ENCODE assay signal across 5 fruit fly cellular contexts in the genomic region with DNA sequence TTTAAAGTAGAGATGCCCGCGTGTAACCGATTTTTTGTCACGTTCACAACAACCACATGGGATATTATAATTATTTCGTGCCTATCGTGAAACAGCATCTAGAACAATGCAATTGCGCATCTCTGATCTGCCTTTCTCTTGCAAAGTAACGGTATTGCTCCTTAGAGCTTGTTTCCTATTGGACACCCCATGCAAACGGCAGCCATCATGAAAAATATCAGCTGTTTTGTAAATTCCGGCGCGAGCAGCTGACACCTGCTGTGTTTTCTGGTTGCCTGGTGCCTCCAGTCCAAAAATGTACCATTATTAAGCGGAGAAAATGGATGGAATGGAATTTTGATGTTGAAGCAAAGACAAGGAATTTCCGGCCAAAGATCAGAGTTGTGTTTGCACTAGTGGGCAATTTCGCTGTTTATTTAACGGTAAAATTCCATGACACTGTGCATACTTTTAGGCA.
TF ChIP-seq lines count a peak whose summit lies in the region.

No protein-coding gene starts in this region.

- peak; percentile 34 for TF ChIP-seq CTCF in whole organism, embryonic (GFP tag; optimal IDR thresholded peaks at IDR 0.05; lab: Kevin White, UChicago)

TF ChIP-seq in whole organism, adult, 20 proteins besides CTCF, POLR2A, EP300 and RAD21:
- TF ChIP-seq CG11617 (GFP tag; optimal IDR thresholded peaks at IDR 0.05; lab: Kevin White, UChicago): peak; percentile 26
- peak; percentile 80 for TF ChIP-seq bab1 (GFP tag; optimal IDR thresholded peaks at IDR 0.05; lab: Kevin White, UChicago)
- TF ChIP-seq tj (GFP tag; optimal IDR thresholded peaks at IDR 0.05; lab: Kevin White, UChicago): peak; percentile 52
- no peak for TF ChIP-seq cic (GFP tag; optimal IDR thresholded peaks at IDR 0.05; lab: Kevin White, UChicago)
- TF ChIP-seq Mnt (GFP tag; optimal IDR thresholded peaks at IDR 0.05; lab: Kevin White, UChicago): no peak
- TF ChIP-seq toe (GFP tag; optimal IDR thresholded peaks at IDR 0.05; lab: Kevin White, UChicago): no peak
- peak; percentile 96 for TF ChIP-seq pad (GFP tag; optimal IDR thresholded peaks at IDR 0.05; lab: Kevin White, UChicago)
- peak; percentile 14 for TF ChIP-seq CG1620 (GFP tag; optimal IDR thresholded peaks at IDR 0.05; lab: Kevin White, UChicago)
- TF ChIP-seq ovo (GFP tag; optimal IDR thresholded peaks at IDR 0.05; lab: Kevin White, UChicago): peak; percentile 93

TF ChIP-seq in whole organism, embryonic, 481 proteins besides CTCF, POLR2A, EP300 and RAD21 (continues in another document):
- TF ChIP-seq CG3163 (GFP tag; optimal IDR thresholded peaks at IDR 0.05; lab: Kevin White, UChicago) (no peak), gcm (GFP tag; optimal IDR thresholded peaks at IDR 0.05; lab: Kevin White, UChicago) (peak; percentile 20), CG2129 (GFP tag; IDR thresholded peaks at IDR 0.05; lab: Robert Waterston, UW; ENCODE audit: partially characterized antibody) (peak; percentile 86), Lim3 (GFP tag; IDR thresholded peaks at IDR 0.05; lab: Robert Waterston, UW) (no peak), Elba2 (GFP tag; optimal IDR thresholded peaks at IDR 0.05; lab: Kevin White, UChicago) (peak; percentile 100), sens (GFP tag; lab: Kevin White, UChicago) (peak; percentile 74), Mes4 (GFP tag; optimal IDR thresholded peaks at IDR 0.05; lab: Kevin White, UChicago) (peak; percentile 9), CG12659 (GFP tag; optimal IDR thresholded peaks at IDR 0.05; lab: Kevin White, UChicago) (peak; percentile 12), kah (GFP tag; optimal IDR thresholded peaks at IDR 0.05; lab: Kevin White, UChicago) (no peak), dpn (GFP tag; optimal IDR thresholded peaks at IDR 0.05; lab: Kevin White, UChicago) (peak in 1 of 2 experiments; percentile 7), Ada2b (GFP tag; IDR thresholded peaks at IDR 0.05; lab: Robert Waterston, UW) (no peak), bbx (GFP tag; IDR thresholded peaks at IDR 0.05; lab: Robert Waterston, UW; ENCODE audit: partially characterized antibody) (peak; percentile 85), CG31224 (GFP tag; IDR thresholded peaks at IDR 0.05; lab: Robert Waterston, UW) (peak; percentile 71), E2f2 (GFP tag; IDR thresholded peaks at IDR 0.05; lab: Robert Waterston, UW) (peak; percentile 30; the same call in 1 of the 2 replicates), hbn (GFP tag; IDR thresholded peaks at IDR 0.05; lab: Robert Waterston, UW; ENCODE audit: partially characterized antibody) (peak; percentile 59), CG34224 (GFP tag; IDR thresholded peaks at IDR 0.05; lab: Robert Waterston, UW; ENCODE audit: partially characterized antibody) (peak; percentile 79), fd102C (GFP tag; optimal IDR thresholded peaks at IDR 0.05; lab: Kevin White, UChicago) (peak; percentile 19), CG6254 (GFP tag; optimal IDR thresholded peaks at IDR 0.05; lab: Kevin White, UChicago) (peak; percentile 2)

TF ChIP-seq in whole organism, prepupa, 60 proteins besides CTCF, POLR2A, EP300 and RAD21:
- peak; percentile 15 for TF ChIP-seq Met (GFP tag; optimal IDR thresholded peaks at IDR 0.05; lab: Kevin White, UChicago)
- TF ChIP-seq svp (GFP tag; lab: Kevin White, UChicago): peak; percentile 77
- TF ChIP-seq Sox14 (GFP tag; optimal IDR thresholded peaks at IDR 0.05; lab: Kevin White, UChicago): peak; percentile 6
- no peak for TF ChIP-seq CG10631 (GFP tag; optimal IDR thresholded peaks at IDR 0.05; lab: Kevin White, UChicago)
- TF ChIP-seq CG6854 (GFP tag; optimal IDR thresholded peaks at IDR 0.05; lab: Kevin White, UChicago): peak; percentile 64
- TF ChIP-seq lz (GFP tag; optimal IDR thresholded peaks at IDR 0.05; lab: Kevin White, UChicago): peak; percentile 6
- peak; percentile 38 for TF ChIP-seq Sox102F (GFP tag; optimal IDR thresholded peaks at IDR 0.05; lab: Kevin White, UChicago)
- TF ChIP-seq vri (GFP tag; optimal IDR thresholded peaks at IDR 0.05; lab: Kevin White, UChicago): no peak
- TF ChIP-seq CG10669 (GFP tag; optimal IDR thresholded peaks at IDR 0.05; lab: Kevin White, UChicago): peak; percentile 19
- TF ChIP-seq CG6792 (GFP tag; optimal IDR thresholded peaks at IDR 0.05; lab: Kevin White, UChicago): peak; percentile 30
- TF ChIP-seq Eip93F (GFP tag; optimal IDR thresholded peaks at IDR 0.05; lab: Kevin White, UChicago): no peak
- TF ChIP-seq Ets21C (GFP tag; optimal IDR thresholded peaks at IDR 0.05; lab: Kevin White, UChicago): peak; percentile 13
- TF ChIP-seq topi (GFP tag; optimal IDR thresholded peaks at IDR 0.05; lab: Kevin White, UChicago): peak; percentile 31
- TF ChIP-seq Eip78C (GFP tag; lab: Kevin White, UChicago): peak; percentile 85
- TF ChIP-seq OdsH (GFP tag; optimal IDR thresholded peaks at IDR 0.05; lab: Kevin White, UChicago): no peak
- TF ChIP-seq ss (GFP tag; optimal IDR thresholded peaks at IDR 0.05; lab: Kevin White, UChicago): peak; percentile 54 to 73
- peak; percentile 52 for TF ChIP-seq esn (GFP tag; optimal IDR thresholded peaks at IDR 0.05; lab: Kevin White, UChicago)
- peak; percentile 69 for TF ChIP-seq fkh (GFP tag; optimal IDR thresholded peaks at IDR 0.05; lab: Kevin White, UChicago)

TF ChIP-seq in whole organism, pupa, 21 proteins besides CTCF, POLR2A, EP300 and RAD21:
- no peak for TF ChIP-seq CG15710 (tag; optimal IDR thresholded peaks at IDR 0.05; lab: Kevin White, UChicago)
- no peak for TF ChIP-seq CG34367 (tag; optimal IDR thresholded peaks at IDR 0.05; lab: Kevin White, UChicago)
- no peak for TF ChIP-seq fd96Ca (GFP tag; IDR thresholded peaks at IDR 0.05; lab: Robert Waterston, UW)
- no peak for TF ChIP-seq CG8159 (tag; optimal IDR thresholded peaks at IDR 0.05; lab: Kevin White, UChicago)
- no peak for TF ChIP-seq Snoo (tag; optimal IDR thresholded peaks at IDR 0.05; lab: Kevin White, UChicago)
- TF ChIP-seq rn (GFP tag; IDR thresholded peaks at IDR 0.05; lab: Robert Waterston, UW): no peak
- no peak for TF ChIP-seq CG10348 (GFP tag; IDR thresholded peaks at IDR 0.05; lab: Robert Waterston, UW)
- no peak for TF ChIP-seq Ets98B (GFP tag; IDR thresholded peaks at IDR 0.05; lab: Robert Waterston, UW)
- TF ChIP-seq CG32121 (GFP tag; IDR thresholded peaks at IDR 0.05; lab: Robert Waterston, UW): no peak
- no peak for TF ChIP-seq EcR (GFP tag; optimal IDR thresholded peaks at IDR 0.05; lab: Kevin White, UChicago)
- TF ChIP-seq CG12605 (GFP tag; IDR thresholded peaks at IDR 0.05; lab: Robert Waterston, UW): no peak
- no peak for TF ChIP-seq CG17806 (tag; optimal IDR thresholded peaks at IDR 0.05; lab: Kevin White, UChicago)
- no peak for TF ChIP-seq Pif1B (GFP tag; optimal IDR thresholded peaks at IDR 0.05; lab: Kevin White, UChicago)
- no peak for TF ChIP-seq CG9948 (tag; optimal IDR thresholded peaks at IDR 0.05; lab: Kevin White, UChicago)
- no peak for TF ChIP-seq D1 (tag; optimal IDR thresholded peaks at IDR 0.05; lab: Kevin White, UChicago)
- TF ChIP-seq CG8301 (tag; optimal IDR thresholded peaks at IDR 0.05; lab: Kevin White, UChicago): no peak
- peak; percentile 39; the same call in 1 of the 3 replicates for TF ChIP-seq CG4496 (GFP tag; IDR thresholded peaks at IDR 0.05; lab: Robert Waterston, UW)
- TF ChIP-seq gl (tag; optimal IDR thresholded peaks at IDR 0.05; lab: Kevin White, UChicago): peak; percentile 43

TF ChIP-seq in whole organism, wandering third instar larva, 38 proteins besides CTCF, POLR2A, EP300 and RAD21:
- TF ChIP-seq foxo (GFP tag; optimal IDR thresholded peaks at IDR 0.05; lab: Kevin White, UChicago): no peak
- TF ChIP-seq Jra (GFP tag; optimal IDR thresholded peaks at IDR 0.05; lab: Kevin White, UChicago): peak; percentile 2
- TF ChIP-seq Hnf4 (GFP tag; optimal IDR thresholded peaks at IDR 0.05; lab: Kevin White, UChicago): peak; percentile 66
- TF ChIP-seq OdsH (GFP tag; optimal IDR thresholded peaks at IDR 0.05; lab: Kevin White, UChicago): peak; percentile 12
- peak; percentile 36 for TF ChIP-seq Sp1 (GFP tag; optimal IDR thresholded peaks at IDR 0.05; lab: Kevin White, UChicago)
- peak; percentile 10 for TF ChIP-seq CG9705 (GFP tag; optimal IDR thresholded peaks at IDR 0.05; lab: Kevin White, UChicago)
- peak; percentile 0 for TF ChIP-seq dmrt93B (GFP tag; optimal IDR thresholded peaks at IDR 0.05; lab: Kevin White, UChicago)
- no peak for TF ChIP-seq brk (GFP tag; optimal IDR thresholded peaks at IDR 0.05; lab: Kevin White, UChicago)
- peak; percentile 57 for TF ChIP-seq woc (GFP tag; optimal IDR thresholded peaks at IDR 0.05; lab: Kevin White, UChicago)
- peak; percentile 5 for TF ChIP-seq fru (GFP tag; optimal IDR thresholded peaks at IDR 0.05; lab: Kevin White, UChicago)
- peak; percentile 8 for TF ChIP-seq rgr (GFP tag; optimal IDR thresholded peaks at IDR 0.05; lab: Kevin White, UChicago)
TF ChIP-seq in whole organism, wandering third instar larva: peak in this region for 9.
